Worm (Caenorhabditis elegans) whole organism, midembryonic: Measurements from ENCODE around the gene Y41C4A.8.
A peak's percentile ranks its signal among the peaks of the same experiment; 100 is the strongest.

Experiments
- T22C8.4 ChIP-seq: fragments of 200-800 bp; sonication (Bioruptor generic); IDR thresholded peaks from 2 replicates; pipeline ENCODE4 v1.3.6; 2022; ENCODE audit warnings: missing genetic modification characterization, missing compliant biosample characterization
- cog-1 ChIP-seq: sonication (generic microtip); optimal IDR thresholded peaks from 2 replicates; lab custom pipeline; 2016; ENCODE audit warnings: missing genetic modification characterization, missing compliant biosample characterization
- flt-1 ChIP-seq: fragments of 200-800 bp; sonication (Bioruptor generic); IDR thresholded peaks from 2 replicates; pipeline ENCODE4 v1.3.6; 2022; ENCODE audit warnings: missing genetic modification characterization, missing compliant biosample characterization
- klf-2 ChIP-seq: fragments of 200-800 bp; sonication (Bioruptor generic); conservative IDR thresholded peaks from 2 replicates; pipeline ENCODE4 v1.3.6; 2022; ENCODE audit warnings: missing genetic modification reagents, missing genetic modification characterization, missing compliant biosample characterization
- med-1 ChIP-seq: sonication (generic microtip); optimal IDR thresholded peaks from 2 replicates; lab custom pipeline; 2017; ENCODE audit warnings: missing genetic modification characterization, mild to moderate bottlenecking, missing compliant biosample characterization, antibody characterized with exemption, missing genetic modification reagents; ENCODE audit not compliant: insufficient read depth
- ref-1 ChIP-seq: fragments of 200-800 bp; sonication (Bioruptor generic); conservative IDR thresholded peaks from 2 replicates; pipeline ENCODE4 v1.3.6; 2022; ENCODE audit warnings: missing genetic modification reagents, missing genetic modification characterization, missing compliant biosample characterization
- tab-1 ChIP-seq: fragments of 200-800 bp; sonication (Bioruptor generic); IDR thresholded peaks from 2 replicates; pipeline ENCODE4 v1.3.6; 2022; ENCODE audit warnings: missing genetic modification characterization, missing compliant biosample characterization
- ztf-23 ChIP-seq: fragments of 200-800 bp; sonication (Bioruptor generic); IDR thresholded peaks from 2 replicates; pipeline ENCODE4 v1.3.6; 2022; ENCODE audit warnings: missing genetic modification reagents, missing genetic modification characterization, missing compliant biosample characterization
- ztf-29 ChIP-seq: fragments of 200-800 bp; sonication (Bioruptor generic); IDR thresholded peaks from 2 replicates; pipeline ENCODE4 v1.3.6; 2022; ENCODE audit warnings: missing genetic modification reagents, missing genetic modification characterization, missing compliant biosample characterization

The Y41C4A.8 gene

DNA sequence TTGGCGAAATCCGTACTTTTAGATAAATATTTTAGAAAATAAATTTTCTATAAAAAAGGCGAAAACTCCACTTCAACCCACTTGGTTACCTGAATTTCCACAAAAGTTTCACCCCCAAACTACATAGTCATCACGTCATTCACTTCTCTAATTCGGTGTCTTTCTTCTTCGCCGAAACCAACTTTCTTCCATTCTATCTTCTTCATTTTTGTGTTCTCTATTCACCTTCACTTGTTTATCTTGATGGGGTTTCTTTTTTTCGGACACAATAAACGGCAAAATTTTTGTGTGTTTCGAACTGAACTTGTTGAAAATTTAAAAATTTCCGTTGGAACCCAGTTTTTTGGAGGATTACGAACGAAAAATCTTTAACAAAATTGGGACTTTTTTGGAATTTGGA, 41.8 kb downstream of the Y41C4A.8 start:
- TF ChIP-seq ref-1 (GFP tag; lab: Robert Waterston, UW): no peak
- TF ChIP-seq T22C8.4: no peak
- TF ChIP-seq med-1 (GFP tag; lab: Kevin White, UChicago): no peak

ce11 chrIII:11663400-11663799, 45.2 kb downstream of the Y41C4A.8 start:
- TF ChIP-seq flt-1 (GFP tag; lab: Robert Waterston, UW) (no peak), cog-1 (tag; lab: Kevin White, UChicago) (no peak), med-1 (GFP tag; lab: Kevin White, UChicago) (no peak), T22C8.4 (no peak), ztf-29 (no peak), ztf-23 (GFP tag; lab: Robert Waterston, UW) (no peak), tab-1 (GFP tag; lab: Robert Waterston, UW) (no peak), ref-1 (GFP tag; lab: Robert Waterston, UW) (no peak), klf-2 (GFP tag; lab: Robert Waterston, UW) (no peak)

DNA sequence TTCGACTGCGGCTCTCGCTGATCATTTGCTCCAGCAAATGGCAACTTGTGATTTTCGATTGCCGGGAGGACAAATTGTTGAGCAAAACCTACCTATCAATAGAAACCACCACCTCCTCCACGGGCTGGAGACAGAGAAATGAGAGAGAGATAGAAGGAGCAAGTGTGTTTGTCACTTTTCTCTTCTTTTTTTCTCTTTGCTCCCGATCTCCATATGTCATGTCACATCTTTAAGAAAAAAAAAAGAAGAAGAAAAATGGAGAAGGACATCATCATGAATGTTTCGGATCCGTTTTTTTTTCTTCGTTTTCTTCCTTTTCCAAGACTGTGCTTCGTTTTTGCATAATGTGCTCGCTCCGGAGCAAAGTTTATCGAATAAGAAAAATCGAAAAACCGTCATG, 47.9 kb downstream of the Y41C4A.8 start:
- TF ChIP-seq ztf-29: no peak
- TF ChIP-seq klf-2 (GFP tag; lab: Robert Waterston, UW): no peak
- no peak for TF ChIP-seq tab-1 (GFP tag; lab: Robert Waterston, UW)
- TF ChIP-seq flt-1 (GFP tag; lab: Robert Waterston, UW): no peak
- no peak for TF ChIP-seq med-1 (GFP tag; lab: Kevin White, UChicago)
- TF ChIP-seq ztf-23 (GFP tag; lab: Robert Waterston, UW): no peak
- TF ChIP-seq ref-1 (GFP tag; lab: Robert Waterston, UW): no peak
- no peak for TF ChIP-seq T22C8.4
- TF ChIP-seq cog-1 (tag; lab: Kevin White, UChicago): no peak

DNA sequence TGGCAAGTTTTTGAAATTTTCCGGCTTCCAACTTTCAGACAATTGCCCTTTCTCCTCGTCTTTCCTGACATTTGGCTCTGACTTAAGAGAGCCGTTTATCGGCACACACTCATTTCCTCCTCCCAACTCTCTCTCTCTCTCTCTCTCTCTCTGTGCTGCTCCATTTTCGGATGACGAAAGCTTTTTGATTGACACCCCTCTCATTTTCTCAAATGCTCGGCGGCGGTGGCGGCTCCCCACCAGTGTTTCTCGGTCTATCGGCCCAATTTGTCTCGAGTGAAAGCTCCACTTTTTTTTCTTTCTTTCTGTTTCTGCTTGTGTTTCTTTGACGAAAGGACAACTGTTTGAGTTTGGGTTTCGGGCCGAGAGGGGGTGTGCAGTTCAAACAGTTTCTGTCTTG, 48.8 kb downstream of the Y41C4A.8 start:
- TF ChIP-seq ztf-23 (GFP tag; lab: Robert Waterston, UW) (no peak), ref-1 (GFP tag; lab: Robert Waterston, UW) (no peak), flt-1 (GFP tag; lab: Robert Waterston, UW) (no peak), klf-2 (GFP tag; lab: Robert Waterston, UW) (no peak), ztf-29 (no peak), T22C8.4 (no peak), med-1 (GFP tag; lab: Kevin White, UChicago) (no peak), tab-1 (GFP tag; lab: Robert Waterston, UW) (no peak), cog-1 (tag; lab: Kevin White, UChicago) (no peak)

DNA sequence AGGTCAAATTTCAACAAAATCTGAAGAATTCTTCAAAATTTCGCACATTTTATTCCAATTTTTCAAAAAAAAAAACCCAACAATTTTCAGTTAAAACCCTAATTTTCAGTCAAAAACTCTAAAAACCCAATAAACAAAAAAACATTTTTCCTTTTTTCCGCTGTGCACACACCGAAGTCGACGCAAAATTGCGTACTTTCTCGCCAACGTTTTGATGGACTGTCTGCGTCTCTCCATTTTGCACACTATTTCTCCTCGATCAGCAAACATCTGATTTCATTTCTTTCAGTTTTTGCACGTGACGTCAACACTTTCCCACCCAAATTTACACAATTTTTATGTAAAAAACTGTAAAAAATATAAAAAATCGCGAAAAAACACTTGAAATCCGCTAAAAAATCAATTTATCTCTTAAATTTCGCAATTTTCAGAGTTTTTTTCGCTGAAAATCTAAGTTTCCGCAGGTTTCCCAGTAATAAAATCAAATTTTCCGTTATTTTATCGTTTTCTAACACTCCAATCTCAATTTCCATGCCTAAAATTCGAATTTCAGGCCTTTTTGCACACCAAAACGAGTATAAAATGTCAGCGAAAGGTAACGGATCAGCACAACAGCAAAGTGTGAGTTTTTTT, 51.3 kb downstream of the Y41C4A.8 start, which contains the start of gene crh-1:
crh-1 (plus strand) TSS at position 583 of the 633 bp plus-strand sequence.
- TF ChIP-seq cog-1 (tag; lab: Kevin White, UChicago) (peak; percentile 2), flt-1 (GFP tag; lab: Robert Waterston, UW) (no peak), tab-1 (GFP tag; lab: Robert Waterston, UW) (no peak), ref-1 (GFP tag; lab: Robert Waterston, UW) (no peak), med-1 (GFP tag; lab: Kevin White, UChicago) (no peak)
